Fruit fly (Drosophila melanogaster) Kc167 (cell line): ENCODE data around the gene CG9682.

Experiments used
- Myc ChIP-seq: fragments of >200 bp; optimal IDR thresholded peaks from 2 replicates; lab custom pipeline; 2017; ENCODE audit warnings: missing external identifiers
- Sin3A ChIP-seq: fragments of >200 bp; optimal IDR thresholded peaks from 2 replicates; lab custom pipeline; 2018; ENCODE audit warnings: missing external identifiers
- h ChIP-seq: fragments of >200 bp; optimal IDR thresholded peaks from 3 replicates; lab custom pipeline; 2018; ENCODE audit warnings: missing external identifiers
- insv ChIP-seq: fragments of >200 bp; optimal IDR thresholded peaks from 3 replicates; lab custom pipeline; 2018; ENCODE audit warnings: missing external identifiers
- psq ChIP-seq: fragments of >200 bp; optimal IDR thresholded peaks from 2 replicates; lab custom pipeline; 2017; ENCODE audit warnings: missing external identifiers
- ttk ChIP-seq: sonication (Bioruptor generic); optimal IDR thresholded peaks from 2 replicates; lab custom pipeline; 2017; ENCODE audit warnings: missing external identifiers

Gene CG9682

DNA sequence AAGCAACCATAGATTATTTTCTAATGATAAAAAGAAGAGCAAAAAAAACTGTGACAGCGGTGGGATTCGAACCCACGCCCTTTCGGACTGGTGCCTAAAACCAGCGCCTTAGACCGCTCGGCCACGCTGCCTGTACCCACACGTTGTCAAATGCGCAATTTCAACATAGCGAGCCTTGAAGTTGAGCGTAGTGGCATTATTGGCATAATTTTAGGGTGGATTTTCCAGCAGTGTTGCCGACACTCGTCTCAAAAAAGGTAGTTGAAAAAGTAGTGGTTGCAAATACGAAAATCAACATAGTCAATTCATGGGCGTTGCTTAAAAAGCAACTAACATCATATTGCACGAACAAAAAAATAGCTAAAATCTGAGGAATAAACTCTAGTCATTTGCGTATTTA, 2.2 kb upstream of the CG9682 start:
- no peak for TF ChIP-seq ttk (lab: Kevin White, UChicago)
- no peak for TF ChIP-seq insv (lab: Kevin White, UChicago)
- no peak for TF ChIP-seq Myc (lab: Kevin White, UChicago)
- TF ChIP-seq h (lab: Kevin White, UChicago): no peak
- no peak for TF ChIP-seq Sin3A (lab: Kevin White, UChicago)
- TF ChIP-seq psq (lab: Kevin White, UChicago): no peak

DNA sequence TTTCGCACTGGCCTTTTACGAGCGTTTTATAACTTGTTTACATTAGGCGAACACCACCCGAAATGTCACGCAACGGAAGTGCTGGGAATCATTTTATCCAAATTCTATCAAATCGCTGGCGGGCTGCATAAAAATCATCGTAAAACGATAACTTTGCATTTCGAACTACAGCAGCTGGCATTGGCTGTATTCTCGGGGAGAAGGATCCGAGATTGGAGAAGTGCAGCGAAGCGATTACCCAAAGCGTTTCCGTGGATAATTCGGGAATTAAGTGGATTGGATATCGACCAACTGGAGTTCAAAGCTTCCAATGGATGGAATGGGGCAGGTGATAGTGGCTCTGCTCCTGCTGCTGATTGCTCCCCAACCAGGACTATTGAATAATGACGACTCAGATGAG, 1.4 kb upstream of the CG9682 start, which contains the start of gene CG34299:
CG34299 (plus strand) TSS at position 301 of the 400 bp plus-strand sequence.
- TF ChIP-seq Myc (lab: Kevin White, UChicago) (no peak), h (lab: Kevin White, UChicago) (no peak), psq (lab: Kevin White, UChicago) (no peak), Sin3A (lab: Kevin White, UChicago) (no peak), insv (lab: Kevin White, UChicago) (no peak), ttk (lab: Kevin White, UChicago) (no peak)

DNA sequence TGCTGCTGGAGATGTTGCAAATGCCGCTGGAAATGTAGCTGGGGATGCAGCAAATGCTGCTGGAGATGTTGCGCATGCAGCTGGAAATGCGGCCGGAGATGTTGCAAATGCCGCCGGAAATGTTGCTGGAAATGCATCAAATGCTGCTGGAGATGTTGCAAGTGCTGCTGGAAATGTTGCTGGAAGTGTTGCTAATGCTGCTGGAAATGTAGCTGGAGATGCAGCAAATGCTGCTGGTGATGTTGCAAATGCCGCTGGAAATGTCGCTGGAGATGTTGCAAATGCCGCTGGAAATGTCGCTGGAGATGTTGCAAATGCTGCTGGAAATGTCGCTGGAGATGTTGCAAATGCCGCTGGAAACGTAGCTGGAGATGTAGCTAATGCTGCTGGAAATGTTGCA, 1.6 kb downstream of the CG9682 start:
- TF ChIP-seq h (lab: Kevin White, UChicago) (no peak), Sin3A (lab: Kevin White, UChicago) (no peak), ttk (lab: Kevin White, UChicago) (no peak), psq (lab: Kevin White, UChicago) (no peak), insv (lab: Kevin White, UChicago) (no peak), Myc (lab: Kevin White, UChicago) (no peak)

DNA sequence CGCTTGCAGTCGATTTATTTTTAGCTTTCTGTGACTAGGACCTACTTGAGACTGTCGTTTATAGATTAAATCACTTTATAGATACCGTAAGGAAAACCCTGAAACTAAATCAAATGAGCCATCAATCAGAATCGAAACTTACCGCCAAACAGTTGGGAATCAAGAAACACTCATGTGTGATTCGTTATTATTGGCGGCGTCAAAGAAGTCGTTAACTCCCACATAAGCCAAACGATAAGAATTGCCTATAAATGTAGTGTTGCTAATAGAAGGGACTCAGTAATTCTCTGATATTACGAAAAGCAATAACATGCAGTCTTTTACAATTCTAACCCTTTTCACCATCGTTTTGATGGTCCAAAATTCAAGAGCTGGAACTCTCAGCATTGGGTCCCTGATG, 2.2 kb downstream of the CG9682 start, which contains the start of gene CG18404:
CG18404 (plus strand) TSS at position 301 of the 400 bp plus-strand sequence.
- TF ChIP-seq Myc (lab: Kevin White, UChicago): no peak
- no peak for TF ChIP-seq h (lab: Kevin White, UChicago)
- no peak for TF ChIP-seq Sin3A (lab: Kevin White, UChicago)

DNA sequence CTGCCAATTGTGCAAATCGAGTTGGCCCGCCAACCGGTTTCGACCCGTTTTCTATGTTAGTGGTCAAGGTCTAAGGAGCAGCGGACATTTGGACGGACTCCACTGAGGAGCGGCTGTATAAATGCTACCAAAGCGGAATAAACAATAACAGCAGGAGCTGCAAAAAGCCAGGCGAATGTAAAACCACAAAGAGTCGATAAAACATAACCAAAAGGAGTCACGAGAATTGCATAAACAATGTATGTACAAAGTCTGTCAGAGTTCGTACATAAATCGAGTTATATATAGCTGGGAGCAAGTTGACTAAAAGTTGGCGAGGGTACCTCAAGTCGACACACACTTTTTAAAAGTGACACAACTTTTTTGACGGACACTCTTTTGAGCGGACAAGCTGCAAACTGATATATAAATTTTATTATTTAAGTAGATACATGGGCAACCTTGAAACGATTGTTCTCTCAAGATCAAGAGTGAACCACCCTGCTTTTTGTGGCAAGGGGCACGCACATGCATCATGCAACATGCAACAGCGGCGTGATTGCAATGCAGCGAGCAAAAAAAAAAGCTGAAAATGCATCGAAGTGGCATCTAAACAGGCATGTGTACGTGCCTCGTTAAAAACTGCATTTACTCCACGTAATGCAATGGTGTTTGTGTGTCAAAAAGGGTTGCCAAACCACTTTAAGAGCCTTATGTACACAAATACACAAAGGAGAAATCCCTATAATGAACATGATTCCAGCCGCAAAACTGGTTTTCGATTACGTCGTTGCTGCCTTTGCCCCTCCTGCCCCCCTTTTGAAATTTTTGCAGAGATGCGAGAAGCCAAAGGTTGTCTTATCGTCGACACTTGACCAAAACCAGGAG, 4.8 kb downstream of the CG9682 start:
- TF ChIP-seq psq (lab: Kevin White, UChicago): no peak
- no peak for TF ChIP-seq Sin3A (lab: Kevin White, UChicago)
- no peak for TF ChIP-seq insv (lab: Kevin White, UChicago)
- no peak for TF ChIP-seq h (lab: Kevin White, UChicago)
- TF ChIP-seq Myc (lab: Kevin White, UChicago): no peak
- TF ChIP-seq ttk (lab: Kevin White, UChicago): no peak

DNA sequence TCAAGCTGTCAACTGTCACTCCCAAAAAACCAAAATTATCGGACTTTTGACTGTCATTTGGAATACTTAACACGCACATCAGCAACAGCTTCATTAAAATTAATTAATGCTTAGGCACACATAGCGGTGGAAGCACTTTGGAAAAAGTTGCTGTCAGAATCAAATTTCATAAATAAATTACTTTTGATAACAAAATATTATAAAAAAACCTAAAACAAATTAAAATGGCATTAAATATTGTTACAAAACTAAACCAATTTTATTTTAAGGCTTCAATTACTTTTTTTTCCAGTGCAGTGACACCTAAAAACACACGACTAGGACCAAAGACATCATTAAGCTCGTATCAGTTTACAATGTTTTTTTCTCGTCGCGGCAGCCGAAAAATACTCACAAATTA, 5.5 kb downstream of the CG9682 start:
- TF ChIP-seq psq (lab: Kevin White, UChicago): no peak
- no peak for TF ChIP-seq Myc (lab: Kevin White, UChicago)
- no peak for TF ChIP-seq h (lab: Kevin White, UChicago)
- no peak for TF ChIP-seq insv (lab: Kevin White, UChicago)
- TF ChIP-seq Sin3A (lab: Kevin White, UChicago): no peak
- TF ChIP-seq ttk (lab: Kevin White, UChicago): no peak

DNA sequence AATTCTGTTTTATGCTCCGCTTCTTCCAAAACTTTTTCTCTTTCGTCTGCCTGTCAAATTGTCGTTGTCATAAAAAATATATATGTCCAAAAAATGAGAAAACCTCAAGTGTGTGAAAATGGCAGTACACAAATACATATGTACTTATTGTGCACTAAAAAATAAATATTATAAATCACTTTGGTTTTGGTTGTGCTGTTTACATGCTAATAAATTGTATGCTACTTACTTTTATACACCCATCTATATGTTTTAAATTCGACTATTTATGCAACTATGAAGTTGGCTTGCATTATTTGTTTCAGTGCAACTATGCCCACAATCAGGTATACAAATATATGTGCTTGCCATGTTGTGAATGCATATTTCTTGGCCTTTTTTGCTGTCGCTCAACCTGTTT, 6.9 kb downstream of the CG9682 start:
- TF ChIP-seq Myc (lab: Kevin White, UChicago) (no peak), insv (lab: Kevin White, UChicago) (no peak), ttk (lab: Kevin White, UChicago) (no peak), h (lab: Kevin White, UChicago) (no peak), Sin3A (lab: Kevin White, UChicago) (no peak), psq (lab: Kevin White, UChicago) (no peak)

DNA sequence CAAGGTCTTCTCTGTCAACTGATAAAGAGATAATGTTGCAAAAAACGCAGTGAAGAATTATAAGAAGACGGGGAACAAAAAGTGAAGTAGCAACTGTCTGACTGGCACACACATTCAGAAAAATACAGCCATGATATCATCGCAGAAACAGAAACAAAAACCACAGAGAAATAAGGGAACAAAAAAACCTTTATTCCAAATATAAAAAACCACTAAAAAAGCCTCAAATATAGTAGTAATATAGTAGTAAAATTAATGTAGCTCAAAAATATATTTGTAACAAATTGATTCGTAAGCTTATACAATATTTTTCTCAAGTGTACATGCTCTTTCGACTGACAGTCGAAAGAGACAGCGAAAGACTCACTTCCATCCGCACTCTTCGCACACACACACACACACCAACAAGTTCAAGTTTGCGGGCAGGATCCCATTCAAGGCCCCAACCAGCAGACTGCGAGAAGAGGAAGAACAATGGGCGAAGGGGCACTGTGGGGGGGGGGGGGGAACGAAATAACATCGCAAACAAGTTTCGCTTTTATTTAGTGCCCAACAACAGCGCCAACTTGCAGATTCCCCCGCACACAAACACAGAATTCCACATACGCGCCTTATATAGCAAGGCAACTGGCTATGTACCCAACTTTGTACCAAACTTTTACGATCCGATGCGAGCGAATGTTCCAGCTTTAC, 7.7 kb downstream of the CG9682 start:
- no peak for TF ChIP-seq Sin3A (lab: Kevin White, UChicago)
- TF ChIP-seq ttk (lab: Kevin White, UChicago): no peak
- TF ChIP-seq psq (lab: Kevin White, UChicago): no peak

DNA sequence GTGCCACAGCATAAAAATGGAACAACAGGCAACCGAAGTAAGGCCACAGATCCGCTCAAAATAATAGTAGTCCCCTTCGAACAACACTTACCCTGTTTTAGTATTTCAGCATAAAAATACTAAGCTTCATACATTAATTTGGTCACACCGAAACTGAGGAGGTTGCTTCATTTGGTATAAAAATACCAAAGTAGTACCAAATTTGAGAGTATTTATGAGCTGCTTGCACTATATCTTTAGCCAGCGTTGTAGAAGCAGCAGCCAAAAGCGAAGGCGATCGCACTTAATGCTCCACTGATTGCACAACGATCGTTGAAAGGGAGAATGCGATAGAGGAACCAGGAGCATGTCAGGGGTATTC, 8.2 kb downstream of the CG9682 start:
- no peak for TF ChIP-seq h (lab: Kevin White, UChicago)
- no peak for TF ChIP-seq insv (lab: Kevin White, UChicago)
- no peak for TF ChIP-seq psq (lab: Kevin White, UChicago)
- no peak for TF ChIP-seq ttk (lab: Kevin White, UChicago)
- no peak for TF ChIP-seq Myc (lab: Kevin White, UChicago)
- no peak for TF ChIP-seq Sin3A (lab: Kevin White, UChicago)

DNA sequence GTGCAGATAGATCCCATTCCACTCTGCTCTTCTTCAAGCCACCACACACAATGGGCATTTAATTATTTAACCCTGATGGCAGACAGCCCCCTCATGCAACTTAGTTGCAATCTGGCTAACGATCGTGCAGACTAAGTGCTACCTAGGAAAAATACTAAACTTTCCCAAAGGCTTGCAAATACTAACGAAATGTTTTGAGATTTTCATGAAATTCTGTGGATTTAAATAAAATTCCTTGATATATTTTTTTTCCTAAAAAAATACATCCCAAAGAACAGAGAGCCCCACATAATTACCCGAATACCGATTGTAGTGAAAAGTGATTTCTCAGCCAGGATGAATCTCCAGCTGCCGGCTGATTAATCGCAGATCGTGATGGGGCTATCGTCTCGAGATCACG, 8.8 kb downstream of the CG9682 start:
- TF ChIP-seq Myc (lab: Kevin White, UChicago) (no peak), Sin3A (lab: Kevin White, UChicago) (no peak), psq (lab: Kevin White, UChicago) (no peak), insv (lab: Kevin White, UChicago) (no peak), ttk (lab: Kevin White, UChicago) (no peak), h (lab: Kevin White, UChicago) (no peak)

DNA sequence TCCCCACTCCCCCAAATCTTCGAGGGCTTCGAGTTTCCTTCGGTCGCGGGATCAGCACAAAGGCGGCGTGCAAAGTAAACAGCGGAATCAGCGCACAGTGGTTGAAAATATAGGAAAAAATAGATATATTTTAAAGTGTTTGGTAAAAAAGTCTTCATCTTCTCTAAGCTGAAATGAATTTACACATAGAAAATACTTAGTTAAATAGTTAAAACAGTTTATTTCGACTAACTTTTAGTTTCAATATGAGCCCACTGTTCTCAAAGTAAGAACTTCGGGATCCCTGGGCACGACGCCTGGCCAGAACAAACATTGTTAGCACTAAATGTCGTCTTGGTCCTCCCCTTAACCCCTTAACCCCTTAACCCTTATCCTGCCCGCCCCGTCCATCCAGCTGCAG, 11.1 kb downstream of the CG9682 start:
- TF ChIP-seq psq (lab: Kevin White, UChicago): no peak
- no peak for TF ChIP-seq Sin3A (lab: Kevin White, UChicago)
- no peak for TF ChIP-seq insv (lab: Kevin White, UChicago)
- TF ChIP-seq ttk (lab: Kevin White, UChicago): no peak
- TF ChIP-seq Myc (lab: Kevin White, UChicago): no peak
- TF ChIP-seq h (lab: Kevin White, UChicago): no peak
